Worm (Caenorhabditis elegans) whole organism, young adult: ENCODE results near the gene F49H6.8.

Experiments used
- ccch-3 ChIP-seq: fragments of 200-800 bp; sonication (Bioruptor generic); optimal IDR thresholded peaks from 2 replicates; lab custom pipeline; 2018; ENCODE audit warnings: mild to moderate bottlenecking, missing genetic modification characterization, missing compliant biosample characterization
- snpc-4 ChIP-seq, 5 experiments: fragments of 150-350 bp in 1 of 5; sonication (generic microtip) in 4 of 5; optimal IDR thresholded peaks; 2 replicates each; lab custom pipeline; 2014 to 2018; ENCODE audit warnings: missing genetic modification characterization in 5 of 5, missing biosample characterization in 3 of 5, antibody characterized with exemption in 2 of 5, mild to moderate bottlenecking in 2 of 5, missing compliant biosample characterization in 2 of 5, missing genotype in 2 of 5, moderate library complexity in 2 of 5, missing genetic modification reagents in 1 of 5

DNA sequence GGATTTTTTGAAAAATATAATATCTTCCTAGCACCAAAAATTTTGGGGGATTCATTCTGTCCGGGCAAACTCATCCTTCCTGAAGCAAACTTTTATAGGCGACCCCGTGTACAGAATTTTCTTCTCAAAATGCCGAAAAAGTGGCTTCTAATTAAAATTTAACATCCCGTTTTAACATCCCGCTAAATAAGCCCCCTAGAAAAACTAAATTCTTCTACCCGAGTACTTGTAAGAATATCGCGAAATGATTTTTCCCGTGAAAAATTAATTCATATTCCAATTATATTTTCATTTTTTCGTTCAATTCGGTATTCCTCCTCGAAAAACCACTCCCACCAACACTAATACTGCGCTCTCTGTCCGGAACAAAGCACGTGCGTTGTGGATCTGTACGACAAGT, 46.4 kb upstream of the F49H6.8 start, which contains the start of gene T05E12.8:
- no peak for TF ChIP-seq snpc-4 (GFP tag; optimal IDR thresholded peaks at IDR 0.05; lab: Kevin White, UChicago)
- no peak for TF ChIP-seq snpc-4 (tag; optimal IDR thresholded peaks at IDR 0.05; lab: Kevin White, UChicago)
- TF ChIP-seq ccch-3: no peak
